Worm (Caenorhabditis elegans) whole organism, early embryonic: ENCODE measurements around the gene sid-5.

Experiments used
- B0310.2 ChIP-seq: sonication (generic microtip); optimal IDR thresholded peaks from 2 replicates; lab custom pipeline; 2016; ENCODE audit warnings: mild to moderate bottlenecking, missing genetic modification characterization, missing compliant biosample characterization
- F13C5.2 ChIP-seq: sonication (generic microtip); optimal IDR thresholded peaks from 2 replicates; lab custom pipeline; 2017; ENCODE audit warnings: mild to moderate bottlenecking, missing genetic modification characterization, inconsistent platforms, missing compliant biosample characterization
- aly-1 ChIP-seq: sonication (generic microtip); optimal IDR thresholded peaks from 2 replicates; lab custom pipeline; 2016; ENCODE audit warnings: missing genetic modification characterization, missing compliant biosample characterization
- ama-1 ChIP-seq: fragments of 150-350 bp; optimal IDR thresholded peaks from 2 replicates; lab custom pipeline; 2014
- ceh-13 ChIP-seq: fragments of 200-800 bp; sonication (Bioruptor generic); optimal IDR thresholded peaks from 2 replicates; lab custom pipeline; 2018; ENCODE audit warnings: mild to moderate bottlenecking, missing genetic modification characterization, missing compliant biosample characterization
- ceh-36 ChIP-seq: sonication (generic microtip); optimal IDR thresholded peaks from 2 replicates; lab custom pipeline; 2016; ENCODE audit warnings: missing genetic modification characterization, inconsistent platforms, missing compliant biosample characterization
- ets-7 ChIP-seq: sonication (generic microtip); optimal IDR thresholded peaks from 2 replicates; lab custom pipeline; 2016; ENCODE audit warnings: missing genotype, missing genetic modification characterization, missing compliant biosample characterization
- flt-1 ChIP-seq: fragments of 200-800 bp; sonication (Bioruptor generic); IDR thresholded peaks from 2 replicates; pipeline ENCODE4 v1.3.6; 2022; ENCODE audit warnings: missing genetic modification characterization, missing compliant biosample characterization
- hmbx-1 ChIP-seq: sonication (generic microtip); optimal IDR thresholded peaks from 2 replicates; lab custom pipeline; 2016; ENCODE audit warnings: mild to moderate bottlenecking, missing genetic modification characterization, missing compliant biosample characterization
- hmg-4 ChIP-seq: fragments of 200-800 bp; sonication (Bioruptor generic); optimal IDR thresholded peaks from 2 replicates; lab custom pipeline; 2018; ENCODE audit warnings: mild to moderate bottlenecking, missing genetic modification characterization, missing compliant biosample characterization
- hnd-1 ChIP-seq: sonication (generic microtip); optimal IDR thresholded peaks from 2 replicates; lab custom pipeline; 2016; ENCODE audit warnings: missing genetic modification characterization, missing compliant biosample characterization
- pes-1 ChIP-seq: fragments of 200-800 bp; sonication (Bioruptor generic); IDR thresholded peaks from 2 replicates; pipeline ENCODE4 v1.3.6; 2022; ENCODE audit warnings: missing genetic modification reagents, missing genetic modification characterization, missing compliant biosample characterization
- scrt-1 ChIP-seq: fragments of 200-800 bp; sonication (Bioruptor generic); IDR thresholded peaks from 2 replicates; pipeline ENCODE4 v1.3.6; 2022; ENCODE audit warnings: missing genetic modification characterization, missing compliant biosample characterization
- sea-1 ChIP-seq: fragments of 200-800 bp; sonication (Bioruptor generic); conservative IDR thresholded peaks from 2 replicates; pipeline ENCODE4 v1.3.6; 2022; ENCODE audit warnings: missing genetic modification characterization, missing compliant biosample characterization
- tbx-11 ChIP-seq: fragments of 200-800 bp; sonication (Bioruptor generic); IDR thresholded peaks from 2 replicates; pipeline ENCODE4 v1.3.6; 2022; ENCODE audit warnings: missing genetic modification characterization, missing compliant biosample characterization
- tbx-37 ChIP-seq: fragments of 200-800 bp; sonication (Bioruptor generic); conservative IDR thresholded peaks from 2 replicates; pipeline ENCODE4 v1.3.6; 2022; ENCODE audit warnings: missing genetic modification reagents, missing genetic modification characterization, missing compliant biosample characterization
- tra-4 ChIP-seq: sonication (generic microtip); optimal IDR thresholded peaks from 2 replicates; lab custom pipeline; 2017; ENCODE audit warnings: missing genetic modification characterization, missing compliant biosample characterization

The sid-5 gene

DNA sequence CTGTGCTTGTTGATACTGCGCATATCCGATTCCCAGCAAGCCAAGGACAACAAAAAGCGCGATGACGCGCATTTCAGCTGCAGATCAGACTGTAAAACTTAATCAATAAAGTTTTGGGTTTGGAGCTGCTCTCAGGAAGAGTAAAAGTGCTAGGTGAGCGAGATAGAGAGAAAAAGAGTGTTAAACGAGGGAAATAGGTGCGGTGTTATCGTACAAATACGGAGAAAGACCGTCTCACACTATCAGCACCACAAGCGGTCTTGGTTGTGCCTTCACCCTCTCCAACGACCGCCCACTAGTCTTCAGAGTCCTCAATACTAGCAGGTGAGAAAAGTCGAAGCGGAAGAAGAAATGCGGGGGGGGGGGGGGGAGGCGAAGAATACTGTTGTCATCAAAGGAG lies 24.1 kb downstream of the sid-5 start, which contains the start of gene F14B8.5:
F14B8.5 (minus strand) TSS at position 127 of the 400 bp plus-strand sequence.
- no peak for TF ChIP-seq ceh-36 (tag; lab: Kevin White, UChicago)
- TF ChIP-seq F13C5.2 (tag; lab: Kevin White, UChicago) = no peak
- no peak for TF ChIP-seq ama-1 (lab: Kevin White, UChicago)
- no peak for TF ChIP-seq hmbx-1 (tag; lab: Kevin White, UChicago)

DNA sequence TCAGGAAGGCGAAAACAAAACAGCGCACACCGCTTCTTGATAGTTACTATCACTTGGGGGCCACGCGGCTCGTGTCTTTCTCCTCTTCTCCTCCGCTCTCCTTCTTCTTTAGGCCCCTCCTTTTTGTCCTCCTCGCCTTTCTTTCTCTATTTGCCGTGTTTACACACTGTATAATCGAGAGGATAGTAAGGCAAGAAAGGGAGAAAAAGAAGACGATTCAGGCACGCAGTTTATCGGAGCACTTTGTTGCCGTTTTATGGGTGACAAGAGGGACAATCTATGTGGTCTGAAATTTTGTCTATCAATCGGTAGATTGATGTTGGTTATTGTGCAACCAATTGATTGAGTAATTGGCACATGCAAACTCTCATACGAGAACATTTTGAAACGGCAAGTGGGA lies 27.6 kb downstream of the sid-5 start, which contains the start of gene F14B8.6:
F14B8.6 (minus strand) TSS at position 292 of the 400 bp plus-strand sequence.
- TF ChIP-seq B0310.2 (no peak), hmg-4 (peak; percentile 22)

DNA sequence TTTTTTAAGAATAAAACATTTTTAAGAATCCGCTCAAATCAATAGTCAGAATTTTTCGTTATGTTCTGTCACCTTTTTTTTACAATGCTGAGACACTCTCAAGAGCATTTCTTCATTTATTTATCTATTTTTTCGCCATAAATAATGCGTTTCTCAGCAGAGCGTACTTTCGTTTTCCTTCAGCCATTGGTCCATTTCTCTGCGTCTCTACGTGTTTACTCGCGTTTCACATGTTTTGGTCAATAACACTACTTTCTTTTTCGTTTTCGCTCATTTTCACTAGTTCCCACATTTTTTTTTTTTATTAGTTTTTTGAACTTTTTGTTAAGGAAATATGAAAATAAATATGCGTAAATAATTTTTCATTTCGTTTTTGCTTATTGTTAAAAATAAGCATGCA lies 29.9 kb downstream of the sid-5 start:
- no peak for TF ChIP-seq pes-1
- TF ChIP-seq hmg-4 = no peak
- TF ChIP-seq tbx-37 (GFP tag; lab: Robert Waterston, UW) = no peak
- no peak for TF ChIP-seq hnd-1
- TF ChIP-seq ceh-36 (tag; lab: Kevin White, UChicago) = no peak
- TF ChIP-seq flt-1 (GFP tag; lab: Robert Waterston, UW) = no peak

DNA sequence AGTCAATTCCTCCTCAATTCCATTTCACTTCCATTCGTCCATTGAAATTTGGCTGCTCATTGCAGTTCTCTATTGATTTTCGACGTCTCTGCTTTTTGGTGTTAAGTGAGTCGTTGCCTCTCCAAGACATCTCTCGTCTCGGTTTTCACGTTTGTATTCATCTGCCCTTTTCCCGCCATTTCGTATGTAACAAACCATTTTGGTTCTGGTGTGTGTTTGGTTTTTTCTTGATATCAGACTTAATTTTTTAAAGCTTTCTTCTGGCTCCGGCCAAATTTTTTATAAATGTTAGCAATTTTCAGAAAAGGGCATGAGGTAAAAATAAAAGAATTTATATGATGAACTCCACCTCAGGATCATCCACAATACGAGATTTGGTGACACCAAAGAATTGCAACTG lies 30.9 kb downstream of the sid-5 start, which contains the start of gene C16E9.2:
C16E9.2 (plus strand) TSS at position 301 of the 400 bp plus-strand sequence.
- TF ChIP-seq flt-1 (GFP tag; lab: Robert Waterston, UW) (no peak), tbx-11 (GFP tag; lab: Robert Waterston, UW) (no peak), ceh-36 (tag; lab: Kevin White, UChicago) (no peak), B0310.2 (no peak), hnd-1 (no peak), sea-1 (GFP tag; lab: Robert Waterston, UW) (no peak), ets-7 (tag; lab: Kevin White, UChicago) (no peak)

DNA sequence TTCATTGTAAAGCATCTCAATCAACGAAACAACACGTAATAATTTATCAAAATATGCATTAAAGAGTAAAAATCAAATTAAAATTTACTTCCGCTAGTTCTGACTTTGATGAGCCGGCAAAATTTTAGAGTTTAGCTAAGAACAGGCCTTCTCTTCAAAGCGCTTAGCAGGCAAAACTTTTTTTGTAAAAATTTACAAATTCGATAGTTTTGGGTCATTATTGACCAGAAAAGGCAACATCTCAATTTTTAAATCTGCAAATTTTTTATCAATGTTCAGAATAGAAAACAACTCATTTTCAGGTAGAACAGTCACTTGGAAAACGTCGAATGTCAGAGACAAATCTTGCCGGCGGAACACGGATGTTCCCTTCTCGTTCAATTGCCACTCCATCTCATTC lies 33.2 kb downstream of the sid-5 start:
- TF ChIP-seq hnd-1 = no peak

DNA sequence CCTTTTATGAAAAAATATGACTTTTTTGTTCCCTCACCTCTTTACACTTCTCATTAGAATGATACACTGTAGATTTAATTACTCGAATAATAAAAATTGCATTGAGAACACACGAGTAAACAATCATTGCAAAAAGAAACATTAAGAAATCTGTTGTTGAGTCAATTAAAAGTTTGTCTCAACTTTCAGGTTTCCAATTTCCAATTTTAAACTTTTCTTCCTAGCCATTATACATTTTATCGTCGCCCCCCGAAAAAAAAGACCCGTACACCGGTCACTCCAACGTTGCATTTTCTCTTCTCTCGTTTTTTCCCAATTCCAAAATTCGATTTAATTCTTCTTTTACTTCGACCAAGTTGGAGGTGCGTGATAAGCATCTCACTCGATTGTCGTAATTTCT lies 35.4 kb downstream of the sid-5 start, which contains the start of gene C16E9.1:
C16E9.1 (plus strand) TSS at position 301 of the 400 bp plus-strand sequence.
- TF ChIP-seq scrt-1 (GFP tag; lab: Robert Waterston, UW) (no peak), hmg-4 (no peak), tra-4 (tag; lab: Kevin White, UChicago) (no peak), tbx-11 (GFP tag; lab: Robert Waterston, UW) (no peak), hmbx-1 (tag; lab: Kevin White, UChicago) (no peak)

DNA sequence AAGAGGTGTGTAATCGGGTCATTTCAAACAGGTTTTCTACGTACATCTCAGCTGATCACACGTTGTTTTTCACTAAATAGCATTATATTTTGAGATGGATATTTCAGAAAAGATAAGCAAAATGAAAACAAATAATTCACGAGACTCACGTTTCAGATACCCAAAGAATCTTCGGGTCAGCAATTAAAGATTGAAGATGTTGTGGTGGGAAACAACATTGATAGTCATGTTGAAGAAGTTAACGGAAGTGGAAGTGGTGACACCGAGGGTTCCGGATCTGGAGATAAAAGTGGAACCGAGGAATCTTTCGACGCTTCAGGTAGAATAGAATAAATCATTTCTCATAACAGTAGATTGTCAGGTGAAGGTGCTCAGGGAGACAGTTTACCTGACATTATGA lies 36.3 kb downstream of the sid-5 start:
- no peak for TF ChIP-seq pes-1
- TF ChIP-seq ets-7 (tag; lab: Kevin White, UChicago) = no peak
- no peak for TF ChIP-seq hmbx-1 (tag; lab: Kevin White, UChicago)
- TF ChIP-seq F13C5.2 (tag; lab: Kevin White, UChicago) = no peak
- TF ChIP-seq B0310.2 = no peak
- no peak for TF ChIP-seq tra-4 (tag; lab: Kevin White, UChicago)
- TF ChIP-seq tbx-11 (GFP tag; lab: Robert Waterston, UW) = no peak
- no peak for TF ChIP-seq flt-1 (GFP tag; lab: Robert Waterston, UW)
- no peak for TF ChIP-seq ceh-13 (GFP tag; lab: Kevin White, UChicago)
- no peak for TF ChIP-seq ceh-36 (tag; lab: Kevin White, UChicago)
- no peak for TF ChIP-seq hnd-1

DNA sequence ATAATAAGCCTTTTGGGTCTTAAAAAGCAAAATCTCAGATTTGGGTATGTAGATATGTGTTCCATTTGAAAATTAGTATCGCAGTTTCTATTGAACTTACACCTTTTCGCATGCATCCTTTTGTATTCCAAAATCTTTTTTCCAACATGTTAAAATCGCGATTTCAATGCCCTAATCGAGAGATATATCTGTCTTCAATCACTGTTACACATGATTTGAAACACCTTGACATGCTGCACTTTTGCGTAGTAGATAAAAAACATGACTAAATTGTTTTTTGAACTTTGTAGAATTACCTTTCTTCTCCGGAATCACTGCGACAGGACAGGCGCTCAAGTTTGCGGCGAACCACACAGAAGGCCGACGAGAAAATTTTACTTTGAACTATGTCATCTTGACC lies 37.2 kb downstream of the sid-5 start:
- no peak for TF ChIP-seq aly-1 (tag; lab: Kevin White, UChicago)
- TF ChIP-seq sea-1 (GFP tag; lab: Robert Waterston, UW) = no peak
- no peak for TF ChIP-seq tbx-37 (GFP tag; lab: Robert Waterston, UW)
- no peak for TF ChIP-seq pes-1

DNA sequence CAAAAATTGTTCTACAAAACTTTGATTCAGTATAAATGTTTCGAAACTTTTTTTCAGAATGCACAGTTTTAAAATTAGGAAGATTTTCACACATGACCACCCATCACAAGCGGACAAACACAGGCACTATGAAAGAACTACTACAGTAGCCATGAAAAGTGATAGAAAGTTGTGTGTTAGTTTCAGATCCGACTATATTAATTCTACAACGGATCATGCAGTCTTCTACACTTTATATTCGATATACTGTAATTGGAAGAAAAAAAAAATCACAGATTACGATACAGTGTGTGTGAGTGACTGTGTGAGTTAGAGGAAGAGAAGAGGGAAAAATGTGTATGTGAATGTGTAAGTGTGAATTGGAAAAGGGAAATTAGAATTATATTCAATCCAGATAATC lies 42.3 kb downstream of the sid-5 start:
- no peak for TF ChIP-seq pes-1
- TF ChIP-seq tbx-37 (GFP tag; lab: Robert Waterston, UW) = no peak
- no peak for TF ChIP-seq ets-7 (tag; lab: Kevin White, UChicago)
- TF ChIP-seq hmg-4 = no peak
- TF ChIP-seq ceh-13 (GFP tag; lab: Kevin White, UChicago) = no peak
- TF ChIP-seq F13C5.2 (tag; lab: Kevin White, UChicago) = no peak
- no peak for TF ChIP-seq ama-1 (lab: Kevin White, UChicago)
- TF ChIP-seq hmbx-1 (tag; lab: Kevin White, UChicago) = no peak
- TF ChIP-seq hnd-1 = no peak
- TF ChIP-seq flt-1 (GFP tag; lab: Robert Waterston, UW) = no peak
- no peak for TF ChIP-seq tra-4 (tag; lab: Kevin White, UChicago)
- TF ChIP-seq ceh-36 (tag; lab: Kevin White, UChicago) = no peak
- no peak for TF ChIP-seq scrt-1 (GFP tag; lab: Robert Waterston, UW)
- no peak for TF ChIP-seq B0310.2
- no peak for TF ChIP-seq sea-1 (GFP tag; lab: Robert Waterston, UW)
- TF ChIP-seq aly-1 (tag; lab: Kevin White, UChicago) = no peak
- TF ChIP-seq tbx-11 (GFP tag; lab: Robert Waterston, UW) = no peak
